Worm (Caenorhabditis elegans) whole organism, L2 larva: ENCODE measurements around the gene C49G7.10.

ENCODE experiments used
- C34F6.9 ChIP-seq: fragments of 150-350 bp; optimal IDR thresholded peaks from 2 replicates; lab custom pipeline; 2014; ENCODE audit warnings: missing biosample characterization, missing genetic modification characterization
- R02D3.7 ChIP-seq: fragments of 150-350 bp; optimal IDR thresholded peaks from 2 replicates; lab custom pipeline; 2014; ENCODE audit warnings: missing biosample characterization, missing genetic modification characterization
- ZK546.5 ChIP-seq: sonication (generic microtip); optimal IDR thresholded peaks from 2 replicates; lab custom pipeline; 2017; ENCODE audit warnings: missing biosample characterization, missing genetic modification characterization
- aly-2 ChIP-seq: fragments of 150-350 bp; optimal IDR thresholded peaks from 2 replicates; lab custom pipeline; 2014; ENCODE audit warnings: missing biosample characterization, missing genetic modification characterization
- ama-1 ChIP-seq: fragments of 150-350 bp; optimal IDR thresholded peaks from 2 replicates; lab custom pipeline; 2018; ENCODE audit warnings: inconsistent platforms
- blmp-1 ChIP-seq: sonication (generic microtip); optimal IDR thresholded peaks from 2 replicates; lab custom pipeline; 2017; ENCODE audit warnings: missing genetic modification characterization, mild to moderate bottlenecking, missing compliant biosample characterization, antibody characterized with exemption, moderate library complexity; ENCODE audit not compliant: insufficient read depth
- crh-2 ChIP-seq: sonication (generic microtip); optimal IDR thresholded peaks from 2 replicates; lab custom pipeline; 2017; ENCODE audit warnings: missing biosample characterization, missing genetic modification characterization
- egl-27 ChIP-seq: sonication (generic microtip); optimal IDR thresholded peaks from 3 replicates; lab custom pipeline; 2017; ENCODE audit warnings: missing biosample characterization, missing genetic modification reagents, missing genetic modification characterization
- elt-1 ChIP-seq: fragments of 150-350 bp; optimal IDR thresholded peaks from 2 replicates; lab custom pipeline; 2014; ENCODE audit warnings: missing biosample characterization, missing genetic modification characterization
- gmeb-1 ChIP-seq: fragments of 150-350 bp; optimal IDR thresholded peaks from 2 replicates; lab custom pipeline; 2014; ENCODE audit warnings: missing biosample characterization, missing genetic modification characterization
- lin-11 ChIP-seq: fragments of 150-350 bp; sonication (generic microtip); optimal IDR thresholded peaks from 2 replicates; lab custom pipeline; 2014; ENCODE audit warnings: missing biosample characterization, missing genetic modification characterization, inconsistent platforms, mixed read lengths
- lin-39 ChIP-seq: fragments of 150-350 bp; optimal IDR thresholded peaks from 2 replicates; lab custom pipeline; 2014; ENCODE audit warnings: missing biosample characterization, missing genetic modification reagents, missing genetic modification characterization
- lsy-2 ChIP-seq, 2 experiments: fragments of 150-350 bp in 1 of 2; sonication (generic microtip) in 1 of 2; optimal IDR thresholded peaks; 2 replicates each; lab custom pipeline; 2014 to 2017; ENCODE audit warnings: missing biosample characterization in 2 of 2, missing genetic modification characterization in 2 of 2
- mdl-1 ChIP-seq, 2 experiments: fragments of 150-350 bp in 1 of 2; sonication (generic microtip) in 1 of 2; optimal IDR thresholded peaks; 2 replicates each; lab custom pipeline; 2017; ENCODE audit warnings: missing biosample characterization in 2 of 2, missing genetic modification characterization in 2 of 2
- nhr-10 ChIP-seq: sonication (generic microtip); optimal IDR thresholded peaks from 2 replicates; lab custom pipeline; 2017; ENCODE audit warnings: missing biosample characterization, missing genetic modification characterization
- nhr-11 ChIP-seq: fragments of 150-350 bp; optimal IDR thresholded peaks from 2 replicates; lab custom pipeline; 2014; ENCODE audit warnings: missing biosample characterization, missing genetic modification characterization
- nhr-12 ChIP-seq: fragments of 150-350 bp; optimal IDR thresholded peaks from 2 replicates; lab custom pipeline; 2014; ENCODE audit warnings: missing biosample characterization, missing genetic modification characterization
- nhr-129 ChIP-seq: fragments of 150-350 bp; optimal IDR thresholded peaks from 2 replicates; lab custom pipeline; 2014; ENCODE audit warnings: missing biosample characterization, missing genetic modification characterization
- nhr-23 ChIP-seq: fragments of 150-350 bp; optimal IDR thresholded peaks from 2 replicates; lab custom pipeline; 2014; ENCODE audit warnings: missing biosample characterization, missing genetic modification reagents, missing genetic modification characterization
- nhr-237 ChIP-seq: fragments of 150-350 bp; optimal IDR thresholded peaks from 2 replicates; lab custom pipeline; 2014; ENCODE audit warnings: missing biosample characterization, missing genetic modification characterization
- nhr-77 ChIP-seq: fragments of 150-350 bp; optimal IDR thresholded peaks from 2 replicates; lab custom pipeline; 2014; ENCODE audit warnings: missing biosample characterization, missing genetic modification characterization
- sem-4 ChIP-seq: fragments of 150-350 bp; optimal IDR thresholded peaks from 2 replicates; lab custom pipeline; 2014; ENCODE audit warnings: missing biosample characterization, missing genetic modification reagents, missing genetic modification characterization
- skn-1 ChIP-seq: sonication (generic microtip); optimal IDR thresholded peaks from 2 replicates; lab custom pipeline; 2017; ENCODE audit warnings: missing biosample characterization, missing genetic modification characterization
- sma-3 ChIP-seq: sonication (generic microtip); optimal IDR thresholded peaks from 2 replicates; lab custom pipeline; 2016; ENCODE audit warnings: missing genetic modification reagents, missing genetic modification characterization, missing compliant biosample characterization
- sma-9 ChIP-seq, 2 experiments: fragments of 150-350 bp in 1 of 2; sonication (generic microtip) in 1 of 2; optimal IDR thresholded peaks; 2 replicates each; lab custom pipeline; 2014 to 2016; ENCODE audit warnings: missing genetic modification characterization in 2 of 2, mild to moderate bottlenecking in 1 of 2, missing biosample characterization in 1 of 2, missing compliant biosample characterization in 1 of 2, missing genetic modification reagents in 1 of 2, moderate library complexity in 1 of 2
- snpc-4 ChIP-seq: fragments of 150-350 bp; optimal IDR thresholded peaks from 2 replicates; lab custom pipeline; 2014; ENCODE audit warnings: missing biosample characterization, missing genetic modification characterization
- unc-39 ChIP-seq: fragments of 150-350 bp; optimal IDR thresholded peaks from 2 replicates; lab custom pipeline; 2014; ENCODE audit warnings: missing biosample characterization, missing genetic modification characterization
- unc-55 ChIP-seq: fragments of 150-350 bp; sonication (generic microtip); optimal IDR thresholded peaks from 3 replicates; lab custom pipeline; 2014; ENCODE audit warnings: missing biosample characterization, missing genetic modification reagents, missing genetic modification characterization
- zag-1 ChIP-seq: fragments of 150-350 bp; optimal IDR thresholded peaks from 2 replicates; lab custom pipeline; 2014; ENCODE audit warnings: missing biosample characterization, missing genetic modification characterization
- ztf-11 ChIP-seq: sonication (generic microtip); optimal IDR thresholded peaks from 2 replicates; lab custom pipeline; 2017; ENCODE audit warnings: missing biosample characterization, missing genetic modification characterization
- ztf-4 ChIP-seq: fragments of 150-350 bp; optimal IDR thresholded peaks from 2 replicates; lab custom pipeline; 2014; ENCODE audit warnings: missing biosample characterization, missing genetic modification characterization

The C49G7.10 gene

ce11 chrV:4021776-4022175 is 20.0 kb downstream of the C49G7.10 start, which contains the start of gene K09D9.14:
Gene K09D9.14, minus strand, starts transcription at chrV:4021876.
- no peak for TF ChIP-seq sma-3 (GFP tag; lab: Kevin White, UChicago)
- no peak for TF ChIP-seq nhr-11
- TF ChIP-seq gmeb-1 (tag; lab: Kevin White, UChicago): no peak
- no peak for TF ChIP-seq sem-4 (tag; lab: Kevin White, UChicago)
- no peak for TF ChIP-seq nhr-12 (tag; lab: Kevin White, UChicago)

ce11 chrV:4019188-4019587 is 22.6 kb downstream of the C49G7.10 start, which contains the start of gene K09D9.3:
Gene K09D9.3, plus strand, starts transcription at chrV:4019488.
- TF ChIP-seq aly-2 (tag; lab: Kevin White, UChicago) (no peak), sma-3 (GFP tag; lab: Kevin White, UChicago) (no peak), C34F6.9 (tag; lab: Kevin White, UChicago) (no peak), lin-11 (tag; lab: Kevin White, UChicago) (no peak), unc-55 (GFP tag; lab: Kevin White, UChicago) (no peak), ztf-4 (no peak), nhr-11 (no peak)
- TF ChIP-seq, all 48 proteins: peak for 0

ce11 chrV:4018591-4018990 is 23.2 kb downstream of the C49G7.10 start:
- no peak for TF ChIP-seq egl-27 (tag; lab: Kevin White, UChicago)
- TF ChIP-seq zag-1 (tag; lab: Kevin White, UChicago): no peak

ce11 chrV:4016780-4017179 is 25.0 kb downstream of the C49G7.10 start, which contains the start of gene srw-89:
Gene srw-89, plus strand, starts transcription at chrV:4017080.
- TF ChIP-seq ztf-11 (tag; lab: Kevin White, UChicago): no peak
- no peak for TF ChIP-seq snpc-4 (tag; lab: Kevin White, UChicago)
- TF ChIP-seq R02D3.7 (tag; lab: Kevin White, UChicago): no peak
- TF ChIP-seq crh-2: no peak
- TF ChIP-seq nhr-77: no peak
- no peak for TF ChIP-seq sma-9 (GFP tag; optimal IDR thresholded peaks at IDR 0.05; lab: Kevin White, UChicago)
- TF ChIP-seq sma-9 (tag; optimal IDR thresholded peaks at IDR 0.05; lab: Kevin White, UChicago): no peak
- TF ChIP-seq C34F6.9 (tag; lab: Kevin White, UChicago): no peak
- no peak for TF ChIP-seq ZK546.5 (tag; lab: Kevin White, UChicago)
- TF ChIP-seq, all 48 proteins: peak for 0

- no peak for TF ChIP-seq ztf-4
- TF ChIP-seq nhr-10 (tag; lab: Kevin White, UChicago): no peak
- TF ChIP-seq mdl-1 (tag; optimal IDR thresholded peaks at IDR 0.05; lab: Kevin White, UChicago): no peak
- TF ChIP-seq skn-1 (tag; lab: Kevin White, UChicago): no peak
- no peak for TF ChIP-seq elt-1 (tag; lab: Kevin White, UChicago)
- TF ChIP-seq nhr-129 (tag; lab: Kevin White, UChicago): no peak
- TF ChIP-seq lin-11 (tag; lab: Kevin White, UChicago): no peak
- no peak for TF ChIP-seq crh-2
Measured at ce11 chrV:4010170-4010569, 31.7 kb downstream of the C49G7.10 start, which contains the start of gene srh-4. Gene srh-4, plus strand, starts transcription at chrV:4010470.

- no peak for TF ChIP-seq nhr-237
- TF ChIP-seq, all 48 proteins: peak for 0
Measured at ce11 chrV:4007927-4008326, 33.9 kb downstream of the C49G7.10 start, which contains the start of gene srh-7. Gene srh-7, plus strand, starts transcription at chrV:4008227.

DNA sequence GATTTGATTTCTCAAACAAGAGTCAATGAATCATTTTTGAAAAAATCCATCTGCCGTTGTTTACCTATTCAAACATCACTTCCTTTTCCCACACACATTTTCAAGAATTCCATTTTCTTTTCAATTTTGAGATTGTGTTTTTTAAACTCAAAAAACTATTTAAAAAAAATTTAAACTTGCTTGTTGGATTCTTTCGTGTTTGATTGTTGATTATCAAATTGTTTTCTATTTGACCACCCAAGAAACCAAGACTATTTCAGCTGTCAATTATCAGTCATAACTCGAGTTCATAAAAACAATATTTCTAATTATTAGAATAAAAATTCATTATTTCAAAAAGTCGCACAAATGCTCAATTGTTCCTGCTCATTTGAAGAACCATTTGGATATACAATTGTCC is 36.6 kb downstream of the C49G7.10 start, which contains the start of gene srh-8:
TSS of gene srh-8 (plus strand) at position 301 of the 400 bp plus-strand sequence.
- TF ChIP-seq nhr-10 (tag; lab: Kevin White, UChicago) (no peak), unc-39 (tag; lab: Kevin White, UChicago) (no peak), zag-1 (tag; lab: Kevin White, UChicago) (no peak), R02D3.7 (tag; lab: Kevin White, UChicago) (no peak), crh-2 (no peak), elt-1 (tag; lab: Kevin White, UChicago) (no peak), nhr-237 (no peak), lin-39 (no peak), gmeb-1 (tag; lab: Kevin White, UChicago) (no peak)

ce11 chrV:4004577-4004976 is 37.2 kb downstream of the C49G7.10 start:
- TF ChIP-seq egl-27 (tag; lab: Kevin White, UChicago) (no peak), snpc-4 (tag; lab: Kevin White, UChicago) (no peak), ama-1 (lab: Kevin White, UChicago) (no peak), R02D3.7 (tag; lab: Kevin White, UChicago) (no peak), blmp-1 (tag; lab: Kevin White, UChicago) (no peak), nhr-23 (no peak), C34F6.9 (tag; lab: Kevin White, UChicago) (no peak), nhr-11 (no peak), lsy-2 (tag; optimal IDR thresholded peaks at IDR 0.05; lab: Kevin White, UChicago) (no peak)
